Fruit fly (Drosophila melanogaster) whole organism, embryonic: ENCODE data around the gene CG31872.

Experiments used
- CG8478 ChIP-seq: fragments of >200 bp; optimal IDR thresholded peaks from 2 replicates; lab custom pipeline; 2018
- fu2 ChIP-seq: fragments of 200-800 bp; sonication (Bioruptor generic); optimal IDR thresholded peaks from 2 replicates; lab custom pipeline; 2016; ENCODE audit warnings: missing biosample characterization, missing genetic modification characterization
- pfk ChIP-seq: fragments of 200-800 bp; sonication (Bioruptor generic); optimal IDR thresholded peaks from 2 replicates; lab custom pipeline; 2018; ENCODE audit warnings: missing biosample characterization, mild to moderate bottlenecking, missing genetic modification characterization, moderate library complexity

- TF ChIP-seq pfk (GFP tag; lab: Kevin White, UChicago) (no peak), fu2 (GFP tag; lab: Kevin White, UChicago) (no peak), CG8478 (lab: Kevin White, UChicago) (no peak)
Measured at dm6 chr2L:10685666-10686065, 45.9 kb downstream of the CG31872 start.
